Fruit fly (Drosophila melanogaster): ENCODE results near the gene CG10657.

CG10657 gene

DNA sequence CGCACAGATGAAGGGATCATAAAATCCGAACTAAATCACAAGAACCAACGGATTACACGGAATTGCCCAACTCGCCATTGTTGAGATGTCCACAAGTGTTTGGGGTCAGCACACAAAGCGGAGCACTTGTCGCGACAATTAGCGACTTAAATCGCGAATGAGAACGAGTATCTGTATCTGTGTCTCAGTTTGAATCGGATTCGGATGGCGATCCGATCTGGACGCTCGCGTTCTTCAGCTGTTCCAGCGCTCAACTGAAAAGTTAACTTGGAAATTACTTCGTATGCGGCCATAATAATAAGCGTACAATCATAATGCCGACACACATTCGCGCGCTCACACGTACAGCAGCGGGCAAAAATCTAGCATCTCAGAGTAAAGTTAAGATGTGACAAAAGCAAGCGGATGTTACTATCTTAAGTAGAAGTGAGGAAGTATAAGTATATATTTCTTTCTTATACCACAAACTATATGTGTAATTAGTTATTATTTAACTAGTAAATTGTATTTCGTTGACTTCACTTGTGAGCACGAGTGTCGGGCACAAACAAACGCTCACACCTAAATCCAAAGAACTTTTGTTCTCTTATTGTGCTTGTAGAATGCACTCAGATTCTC is 6.5 kb downstream of the CG10657 start, which contains the start of gene CG10660 (continued):
- TF ChIP-seq dac (GFP tag; optimal IDR thresholded peaks at IDR 0.05) (peak; percentile 78), CG8119 (GFP tag; IDR thresholded peaks at IDR 0.05) (peak; percentile 96), CG10631 (GFP tag; optimal IDR thresholded peaks at IDR 0.05) (peak; percentile 91), CG31627 (GFP tag; optimal IDR thresholded peaks at IDR 0.05) (peak; percentile 88), topi (GFP tag; optimal IDR thresholded peaks at IDR 0.05) (peak; percentile 91), Sox14 (GFP tag; optimal IDR thresholded peaks at IDR 0.05) (peak; percentile 93), CG3919 (GFP tag; optimal IDR thresholded peaks at IDR 0.05) (peak; percentile 94), CG16779 (tag; optimal IDR thresholded peaks at IDR 0.05) (peak; percentile 88), fd59A (GFP tag; optimal IDR thresholded peaks at IDR 0.05) (peak; percentile 80), dsx (GFP tag; optimal IDR thresholded peaks at IDR 0.05; ENCODE audit: poor library complexity, severe bottlenecking) (peak; percentile 78), CG3032 (tag; optimal IDR thresholded peaks at IDR 0.05) (peak; percentile 72), CG11294 (GFP tag; IDR thresholded peaks at IDR 0.05) (peak; percentile 90), acj6 (GFP tag; optimal IDR thresholded peaks at IDR 0.05) (peak; percentile 93), CG7368 (GFP tag; optimal IDR thresholded peaks at IDR 0.05) (peak; percentile 82), fkh (GFP tag; optimal IDR thresholded peaks at IDR 0.05) (peak; percentile 61), Ets21C (GFP tag; optimal IDR thresholded peaks at IDR 0.05) (peak; percentile 77), Hr4 (GFP tag; optimal IDR thresholded peaks at IDR 0.05) (peak; percentile 94), CG10669 (GFP tag; optimal IDR thresholded peaks at IDR 0.05) (peak; percentile 86), CG11762 (GFP tag; optimal IDR thresholded peaks at IDR 0.05; ENCODE audit: insufficient read depth) (peak; percentile 87), CG9139 (GFP tag; optimal IDR thresholded peaks at IDR 0.05) (peak; percentile 64), CG8632 (GFP tag; optimal IDR thresholded peaks at IDR 0.05) (peak; percentile 90), CG6854 (GFP tag; optimal IDR thresholded peaks at IDR 0.05) (peak; percentile 77), Sox15 (GFP tag; optimal IDR thresholded peaks at IDR 0.05) (peak; percentile 80), Met (GFP tag; optimal IDR thresholded peaks at IDR 0.05) (peak; percentile 93), eg (GFP tag; IDR thresholded peaks at IDR 0.05) (peak; percentile 98), CG34406 (GFP tag; optimal IDR thresholded peaks at IDR 0.05) (peak; percentile 94), Eip75B (GFP tag; optimal IDR thresholded peaks at IDR 0.05) (peak; percentile 92), net (GFP tag; optimal IDR thresholded peaks at IDR 0.05) (peak; percentile 94), lz (GFP tag; optimal IDR thresholded peaks at IDR 0.05) (peak; percentile 92), Sox102F (GFP tag; optimal IDR thresholded peaks at IDR 0.05) (peak; percentile 91)

DNA sequence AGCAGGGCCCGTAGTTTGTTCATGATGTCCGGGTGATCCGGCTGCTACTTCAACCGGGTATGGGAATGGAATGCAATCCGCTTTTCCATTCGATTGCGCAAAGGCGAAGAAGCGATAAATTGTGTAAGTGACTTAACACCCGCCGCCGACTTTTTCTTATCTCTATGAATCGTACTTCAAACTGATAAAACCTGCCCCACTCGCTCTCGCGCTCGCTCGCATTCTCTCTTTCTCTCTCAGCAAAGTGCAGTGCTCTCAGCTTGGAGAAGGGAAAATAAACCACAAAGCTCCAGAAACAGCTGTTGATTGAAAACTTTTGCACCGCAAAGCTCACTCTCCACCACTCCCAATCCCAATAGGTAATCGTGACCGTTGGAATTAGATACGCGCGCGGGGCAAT is 7.1 kb downstream of the CG10657 start:
- peak in 1 of 2 experiments; percentile 4 for TF ChIP-seq ss (GFP tag; optimal IDR thresholded peaks at IDR 0.05)
- peak; percentile 15 for TF ChIP-seq CG9139 (GFP tag; optimal IDR thresholded peaks at IDR 0.05)
- peak; percentile 56; the same call in 2 of the 3 replicates for TF ChIP-seq eg (GFP tag; IDR thresholded peaks at IDR 0.05)
- TF ChIP-seq CG10669 (GFP tag; optimal IDR thresholded peaks at IDR 0.05) = no peak
- peak; percentile 57; the same call in 2 of the 3 replicates for TF ChIP-seq CG8119 (GFP tag; IDR thresholded peaks at IDR 0.05)
- no peak for TF ChIP-seq fkh (GFP tag; optimal IDR thresholded peaks at IDR 0.05)
- TF ChIP-seq CG6854 (GFP tag; optimal IDR thresholded peaks at IDR 0.05) = peak; percentile 42
- TF ChIP-seq CG16779 (tag; optimal IDR thresholded peaks at IDR 0.05) = peak; percentile 27
- peak; percentile 63 for TF ChIP-seq CG6276 (GFP tag; optimal IDR thresholded peaks at IDR 0.05)
- peak; percentile 24 for TF ChIP-seq Sox102F (GFP tag; optimal IDR thresholded peaks at IDR 0.05)
- peak; percentile 55; the same call in 2 of the 3 replicates for TF ChIP-seq CG6163 (GFP tag; IDR thresholded peaks at IDR 0.05)
- peak; percentile 42 for TF ChIP-seq fd85E (GFP tag; optimal IDR thresholded peaks at IDR 0.05)
- peak; percentile 92 for TF ChIP-seq vri (GFP tag; optimal IDR thresholded peaks at IDR 0.05)
- TF ChIP-seq CG15336 (GFP tag; IDR thresholded peaks at IDR 0.05) = peak; percentile 37; the same call in 1 of the 2 replicates
- TF ChIP-seq CG11902 (GFP tag; optimal IDR thresholded peaks at IDR 0.05) = no peak
- TF ChIP-seq CG4318 (GFP tag; optimal IDR thresholded peaks at IDR 0.05) = no peak
- TF ChIP-seq pdm3 (GFP tag; optimal IDR thresholded peaks at IDR 0.05) = no peak
- TF ChIP-seq CG11762 (GFP tag; optimal IDR thresholded peaks at IDR 0.05; ENCODE audit: insufficient read depth) = no peak
- TF ChIP-seq Eip78C (GFP tag) = peak; percentile 27
